Worm (Caenorhabditis elegans) whole organism, early embryonic: ENCODE data around the gene ZK177.11.

Experiments used
- hmbx-1 ChIP-seq: sonication (generic microtip); optimal IDR thresholded peaks from 2 replicates; lab custom pipeline; 2016; ENCODE audit warnings: mild to moderate bottlenecking, missing genetic modification characterization, missing compliant biosample characterization
- hnd-1 ChIP-seq: sonication (generic microtip); optimal IDR thresholded peaks from 2 replicates; lab custom pipeline; 2016; ENCODE audit warnings: missing genetic modification characterization, missing compliant biosample characterization
- sea-1 ChIP-seq: fragments of 200-800 bp; sonication (Bioruptor generic); conservative IDR thresholded peaks from 2 replicates; pipeline ENCODE4 v1.3.6; 2022; ENCODE audit warnings: missing genetic modification characterization, missing compliant biosample characterization
- tra-4 ChIP-seq: sonication (generic microtip); optimal IDR thresholded peaks from 2 replicates; lab custom pipeline; 2017; ENCODE audit warnings: missing genetic modification characterization, missing compliant biosample characterization

- TF ChIP-seq sea-1 (GFP tag; lab: Robert Waterston, UW) = no peak
- TF ChIP-seq tra-4 (tag; lab: Kevin White, UChicago) = no peak
- no peak for TF ChIP-seq hnd-1 (tag; lab: Kevin White, UChicago)
- TF ChIP-seq hmbx-1 (tag; lab: Kevin White, UChicago) = no peak
These were observed 34.9 kb upstream of the ZK177.11 start, which contains the start of gene nep-5 for ce11 chrII:5487844-5488243.
